Fruit fly (Drosophila melanogaster): Measurements from ENCODE around the gene CG1552.
"Not testable (repeated sequence)": the region's sequence is repeated elsewhere in the genome, so short reads cannot be mapped to it uniquely, and the experiment has no call there.

Gene CG1552

dm6 chrX:11053456-11053855 is at the start of gene CG1552:
Gene CG1552 (minus strand): TSS chrX:11053556.
- TF ChIP-seq CG3032 (tag; optimal IDR thresholded peaks at IDR 0.05) (no peak), CG32006 (GFP tag; optimal IDR thresholded peaks at IDR 0.05) (no peak), CG6854 (GFP tag; optimal IDR thresholded peaks at IDR 0.05) (no peak)

- TF ChIP-seq CG6163 (GFP tag; IDR thresholded peaks at IDR 0.05); eg (GFP tag; IDR thresholded peaks at IDR 0.05); CG10669 (GFP tag; optimal IDR thresholded peaks at IDR 0.05): not testable (repeated sequence)
Measured at dm6 chrX:11095973-11096372, 42.6 kb upstream of the CG1552 start, which contains the start of gene CG42249. Gene CG42249 (plus strand): TSS chrX:11096273.

- no peak for TF ChIP-seq CG6276 (GFP tag; optimal IDR thresholded peaks at IDR 0.05)
- TF ChIP-seq vri (GFP tag; optimal IDR thresholded peaks at IDR 0.05): peak; percentile 8
- TF ChIP-seq CG3919 (GFP tag; optimal IDR thresholded peaks at IDR 0.05): no peak
- no peak for TF ChIP-seq Smox (GFP tag; optimal IDR thresholded peaks at IDR 0.05)
Measured at dm6 chrX:11095276-11095675, 41.9 kb upstream of the CG1552 start.

dm6 chrX:11092201-11092600 is 38.8 kb upstream of the CG1552 start, which contains the start of gene CG2061:
Gene CG2061 (plus strand): TSS chrX:11092492.
- TF ChIP-seq CG6792 (GFP tag; optimal IDR thresholded peaks at IDR 0.05): no peak
- TF ChIP-seq CG8119 (GFP tag; IDR thresholded peaks at IDR 0.05): no peak
- TF ChIP-seq lz (GFP tag; optimal IDR thresholded peaks at IDR 0.05): no peak
- TF ChIP-seq fkh (GFP tag; optimal IDR thresholded peaks at IDR 0.05): no peak
- no peak for TF ChIP-seq CG3032 (tag; optimal IDR thresholded peaks at IDR 0.05)
- TF ChIP-seq Ets96B (tag; optimal IDR thresholded peaks at IDR 0.05): no peak

dm6 chrX:11090161-11090560 is 36.8 kb upstream of the CG1552 start, which contains the start of gene CG2076:
Gene CG2076 (plus strand): TSS chrX:11090210.
- no peak for TF ChIP-seq CG11762 (GFP tag; optimal IDR thresholded peaks at IDR 0.05; ENCODE audit: insufficient read depth)
- TF ChIP-seq topi (GFP tag; optimal IDR thresholded peaks at IDR 0.05): no peak
- TF ChIP-seq CG3919 (GFP tag; optimal IDR thresholded peaks at IDR 0.05): no peak
- peak; percentile 84 for TF ChIP-seq dsx (GFP tag; optimal IDR thresholded peaks at IDR 0.05; ENCODE audit: poor library complexity, severe bottlenecking)
- TF ChIP-seq Eip78C (GFP tag): peak; percentile 48

dm6 chrX:11088778-11089340 is 35.5 kb upstream of the CG1552 start, which contains the start of gene Vago:
Gene Vago (plus strand): TSS chrX:11089290.
- TF ChIP-seq CG6163 (GFP tag; IDR thresholded peaks at IDR 0.05): no peak
- no peak for TF ChIP-seq ss (GFP tag; optimal IDR thresholded peaks at IDR 0.05)
- TF ChIP-seq Sox102F (GFP tag; optimal IDR thresholded peaks at IDR 0.05): peak; percentile 40
- TF ChIP-seq CG8319 (GFP tag; optimal IDR thresholded peaks at IDR 0.05): no peak
- TF ChIP-seq dac (GFP tag; optimal IDR thresholded peaks at IDR 0.05): no peak
- TF ChIP-seq CG34406 (GFP tag; optimal IDR thresholded peaks at IDR 0.05): no peak
- no peak for TF ChIP-seq net (GFP tag; optimal IDR thresholded peaks at IDR 0.05)
- TF ChIP-seq Hr38 (GFP tag; optimal IDR thresholded peaks at IDR 0.05): no peak
- peak; percentile 7 for TF ChIP-seq Smox (GFP tag; optimal IDR thresholded peaks at IDR 0.05)
- peak; percentile 35 for TF ChIP-seq topi (GFP tag; optimal IDR thresholded peaks at IDR 0.05)
- peak; percentile 47 for TF ChIP-seq CG32006 (GFP tag; optimal IDR thresholded peaks at IDR 0.05)
- TF ChIP-seq CG11294 (GFP tag; IDR thresholded peaks at IDR 0.05): no peak
- no peak for TF ChIP-seq CG16779 (tag; optimal IDR thresholded peaks at IDR 0.05)
- peak; percentile 38 for TF ChIP-seq Met (GFP tag; optimal IDR thresholded peaks at IDR 0.05)
- TF ChIP-seq OdsH (GFP tag; optimal IDR thresholded peaks at IDR 0.05): no peak
- TF ChIP-seq CG31627 (GFP tag; optimal IDR thresholded peaks at IDR 0.05): no peak
- no peak for TF ChIP-seq CG1621 (tag; optimal IDR thresholded peaks at IDR 0.05)
- TF ChIP-seq Eip93F (GFP tag; optimal IDR thresholded peaks at IDR 0.05): no peak
- TF ChIP-seq cyc (GFP tag; optimal IDR thresholded peaks at IDR 0.05): peak; percentile 8
- TF ChIP-seq CG9139 (GFP tag; optimal IDR thresholded peaks at IDR 0.05): no peak
- no peak for TF ChIP-seq acj6 (GFP tag; optimal IDR thresholded peaks at IDR 0.05)
- no peak for TF ChIP-seq spab (GFP tag; optimal IDR thresholded peaks at IDR 0.05)
- no peak for TF ChIP-seq CG11902 (GFP tag; optimal IDR thresholded peaks at IDR 0.05)
- TF ChIP-seq achi (GFP tag; optimal IDR thresholded peaks at IDR 0.05): no peak
- no peak for TF ChIP-seq dsx (GFP tag; optimal IDR thresholded peaks at IDR 0.05; ENCODE audit: poor library complexity, severe bottlenecking)
- TF ChIP-seq Lpt (GFP tag; optimal IDR thresholded peaks at IDR 0.05): no peak
- peak; percentile 47 for TF ChIP-seq Eip78C (GFP tag)
- TF ChIP-seq fd59A (GFP tag; optimal IDR thresholded peaks at IDR 0.05): no peak
- no peak for TF ChIP-seq CG6792 (GFP tag; optimal IDR thresholded peaks at IDR 0.05)
- no peak for TF ChIP-seq fkh (GFP tag; optimal IDR thresholded peaks at IDR 0.05)

All from whole organism, prepupa.